Fruit fly (Drosophila melanogaster) whole organism, embryonic: ENCODE measurements around the gene CG10702.

ENCODE experiments used
- Antp ChIP-seq: fragments of 200-800 bp; sonication (Bioruptor generic); optimal IDR thresholded peaks from 3 replicates; lab custom pipeline; 2016; ENCODE audit warnings: missing biosample characterization, missing genetic modification characterization
- BEAF-32 ChIP-seq: fragments of 200-800 bp; sonication (Bioruptor generic); optimal IDR thresholded peaks from 3 replicates; lab custom pipeline; 2017; ENCODE audit warnings: missing biosample characterization, missing genetic modification characterization, mild to moderate bottlenecking, moderate library complexity, missing genetic modification reagents
- CG10147 ChIP-seq: fragments of 200-800 bp; sonication (Bioruptor generic); optimal IDR thresholded peaks from 2 replicates; lab custom pipeline; 2019; ENCODE audit warnings: missing biosample characterization, mild to moderate bottlenecking, missing genetic modification characterization, moderate library complexity
- CG10431 ChIP-seq: fragments of 200-800 bp; sonication (Bioruptor generic); optimal IDR thresholded peaks from 3 replicates; lab custom pipeline; 2018; ENCODE audit warnings: missing biosample characterization, mild to moderate bottlenecking, missing genetic modification characterization
- CG13123 ChIP-seq: fragments of 200-800 bp; sonication (Bioruptor generic); optimal IDR thresholded peaks from 2 replicates; lab custom pipeline; 2016; ENCODE audit warnings: missing biosample characterization, missing genetic modification characterization
- CG1603 ChIP-seq: fragments of 200-800 bp; sonication (Bioruptor generic); optimal IDR thresholded peaks from 2 replicates; lab custom pipeline; 2019; ENCODE audit warnings: missing biosample characterization, mild to moderate bottlenecking, missing genetic modification characterization, moderate library complexity
- CG18262 ChIP-seq: fragments of 200-800 bp; optimal IDR thresholded peaks from 3 replicates; lab custom pipeline; 2019; ENCODE audit warnings: missing biosample characterization, mild to moderate bottlenecking, missing genetic modification characterization, moderate library complexity
- CG1832 ChIP-seq: fragments of 200-800 bp; sonication (Bioruptor generic); optimal IDR thresholded peaks from 2 replicates; lab custom pipeline; 2017; ENCODE audit warnings: missing biosample characterization, mild to moderate bottlenecking, missing genetic modification characterization, inconsistent platforms
- CG18599 ChIP-seq: fragments of 200-800 bp; sonication (Bioruptor generic); optimal IDR thresholded peaks from 3 replicates; lab custom pipeline; 2017; ENCODE audit warnings: missing biosample characterization, missing genetic modification characterization, mild to moderate bottlenecking, moderate library complexity, missing genetic modification reagents
- CG18619 ChIP-seq: fragments of 200-800 bp; sonication (Bioruptor generic); optimal IDR thresholded peaks from 3 replicates; lab custom pipeline; 2017; ENCODE audit warnings: missing biosample characterization, mild to moderate bottlenecking, missing genetic modification characterization
- CG31441 ChIP-seq: fragments of 200-800 bp; sonication (Bioruptor generic); IDR thresholded peaks from 2 replicates; pipeline ENCODE4 v1.3.6; 2022; ENCODE audit warnings: missing biosample characterization, missing genetic modification characterization
- CG32772 ChIP-seq: fragments of 200-800 bp; sonication (Bioruptor generic); IDR thresholded peaks from 2 replicates; pipeline ENCODE4 v1.3.6; 2022; ENCODE audit warnings: missing biosample characterization, missing genetic modification characterization
- CG34376 ChIP-seq: fragments of 200-800 bp; sonication (Bioruptor generic); optimal IDR thresholded peaks from 2 replicates; lab custom pipeline; 2018; ENCODE audit warnings: missing biosample characterization, mild to moderate bottlenecking, missing genetic modification characterization
- CG3847 ChIP-seq: fragments of 200-800 bp; sonication (Bioruptor generic); IDR thresholded peaks from 2 replicates; pipeline ENCODE4 v1.3.6; 2022; ENCODE audit warnings: missing biosample characterization, missing genetic modification characterization
- CG4282 ChIP-seq: fragments of 200-800 bp; sonication (Bioruptor generic); optimal IDR thresholded peaks from 2 replicates; lab custom pipeline; 2016; ENCODE audit warnings: missing biosample characterization, missing genetic modification characterization
- CG5245 ChIP-seq: fragments of 200-800 bp; sonication (Bioruptor generic); optimal IDR thresholded peaks from 3 replicates; lab custom pipeline; 2016; ENCODE audit warnings: missing biosample characterization, missing genetic modification characterization
- CG6683 ChIP-seq: fragments of 200-800 bp; sonication (Bioruptor generic); optimal IDR thresholded peaks from 2 replicates; lab custom pipeline; 2017; ENCODE audit warnings: missing biosample characterization, mild to moderate bottlenecking, missing genetic modification characterization, missing genetic modification reagents
- CG6689 ChIP-seq: fragments of 200-800 bp; sonication (Bioruptor generic); IDR thresholded peaks from 2 replicates; pipeline ENCODE4 v1.3.6; 2022; ENCODE audit warnings: missing biosample characterization, missing genetic modification characterization
- CG7839 ChIP-seq: fragments of 200-800 bp; sonication (Bioruptor generic); optimal IDR thresholded peaks from 3 replicates; lab custom pipeline; 2018; ENCODE audit warnings: missing biosample characterization, mild to moderate bottlenecking, missing genetic modification characterization, moderate library complexity
- CG9437 ChIP-seq: fragments of 200-800 bp; sonication (Bioruptor generic); optimal IDR thresholded peaks from 2 replicates; lab custom pipeline; 2018; ENCODE audit warnings: missing biosample characterization, mild to moderate bottlenecking, missing genetic modification characterization
- CG9932 ChIP-seq: fragments of 200-800 bp; sonication (Bioruptor generic); IDR thresholded peaks from 2 replicates; pipeline ENCODE4 v1.3.6; 2022; ENCODE audit warnings: missing biosample characterization, missing genetic modification characterization
- Dek ChIP-seq: fragments of 200-800 bp; sonication (Bioruptor generic); optimal IDR thresholded peaks from 3 replicates; lab custom pipeline; 2019; ENCODE audit warnings: missing biosample characterization, mild to moderate bottlenecking, missing genetic modification characterization, moderate library complexity
- Dfd ChIP-seq, 2 experiments: fragments of >200 bp; optimal IDR thresholded peaks; 2 replicates each; lab custom pipeline; 2017; ENCODE audit warnings: missing biosample characterization in 2 of 2, missing genetic modification characterization in 2 of 2
- Fer3 ChIP-seq: fragments of 200-800 bp; sonication (Bioruptor generic); optimal IDR thresholded peaks from 2 replicates; lab custom pipeline; 2018; ENCODE audit warnings: missing biosample characterization, mild to moderate bottlenecking, missing genetic modification characterization, moderate library complexity
- H2.0 ChIP-seq: fragments of 200-800 bp; sonication (Bioruptor generic); IDR thresholded peaks from 2 replicates; pipeline ENCODE4 v1.3.6; 2022; ENCODE audit warnings: missing biosample characterization, missing genetic modification characterization
- Hsf ChIP-seq: fragments of 200-800 bp; sonication (Bioruptor generic); optimal IDR thresholded peaks from 3 replicates; lab custom pipeline; 2016; ENCODE audit warnings: missing biosample characterization, missing genetic modification characterization
- Jarid2 ChIP-seq: fragments of 200-800 bp; sonication (Bioruptor generic); optimal IDR thresholded peaks from 3 replicates; lab custom pipeline; 2017; ENCODE audit warnings: mild to moderate bottlenecking, missing biosample characterization, missing genetic modification reagents, missing genetic modification characterization
- Nf-YA ChIP-seq: fragments of 200-800 bp; sonication (Bioruptor generic); IDR thresholded peaks from 2 replicates; pipeline ENCODE4 v1.3.6; 2022; ENCODE audit warnings: missing biosample characterization, missing genetic modification characterization
- PHDP ChIP-seq: fragments of 200-800 bp; sonication (Bioruptor generic); optimal IDR thresholded peaks from 3 replicates; lab custom pipeline; 2018; ENCODE audit warnings: missing biosample characterization, mild to moderate bottlenecking, missing genetic modification characterization, moderate library complexity
- Poxn ChIP-seq: fragments of 200-800 bp; sonication (Bioruptor generic); IDR thresholded peaks from 2 replicates; pipeline ENCODE4 v1.3.6; 2022; ENCODE audit warnings: missing biosample characterization, missing genetic modification characterization
- Sox100B ChIP-seq: fragments of 200-800 bp; sonication (Bioruptor generic); optimal IDR thresholded peaks from 3 replicates; lab custom pipeline; 2018; ENCODE audit warnings: missing biosample characterization, mild to moderate bottlenecking, missing genetic modification characterization
- bab2 ChIP-seq: fragments of 200-800 bp; sonication (Bioruptor generic); optimal IDR thresholded peaks from 2 replicates; lab custom pipeline; 2016; ENCODE audit warnings: missing biosample characterization, missing genetic modification characterization
- cad ChIP-seq: fragments of >200 bp; optimal IDR thresholded peaks from 2 replicates; lab custom pipeline; 2017; ENCODE audit warnings: missing biosample characterization, missing genetic modification characterization
- corto ChIP-seq: fragments of 200-800 bp; sonication (Bioruptor generic); optimal IDR thresholded peaks from 2 replicates; lab custom pipeline; 2016; ENCODE audit warnings: missing biosample characterization, mild to moderate bottlenecking, missing genetic modification characterization, moderate library complexity
- dan ChIP-seq: fragments of 200-800 bp; sonication (Bioruptor generic); IDR thresholded peaks from 2 replicates; pipeline ENCODE4 v1.3.6; 2022; ENCODE audit warnings: missing biosample characterization, missing genetic modification characterization
- dati ChIP-seq: fragments of 200-800 bp; sonication (Bioruptor generic); IDR thresholded peaks from 2 replicates; pipeline ENCODE4 v1.3.6; 2022; ENCODE audit warnings: missing biosample characterization, missing genetic modification characterization
- hbn ChIP-seq: fragments of 200-800 bp; sonication (Bioruptor generic); IDR thresholded peaks from 2 replicates; pipeline ENCODE4 v1.3.6; 2022; ENCODE audit warnings: missing biosample characterization, missing genetic modification characterization; ENCODE audit not compliant: partially characterized antibody
- her ChIP-seq: fragments of 200-800 bp; sonication (Bioruptor generic); optimal IDR thresholded peaks from 2 replicates; lab custom pipeline; 2016; ENCODE audit warnings: missing biosample characterization, missing genetic modification characterization
- kah ChIP-seq: fragments of 200-800 bp; sonication (Bioruptor generic); optimal IDR thresholded peaks from 2 replicates; lab custom pipeline; 2018; ENCODE audit warnings: missing biosample characterization, mild to moderate bottlenecking, missing genetic modification characterization
- mam ChIP-seq: fragments of 200-800 bp; sonication (Bioruptor generic); optimal IDR thresholded peaks from 3 replicates; lab custom pipeline; 2016; ENCODE audit warnings: missing biosample characterization, missing genetic modification characterization
- nom ChIP-seq: fragments of 200-800 bp; sonication (Bioruptor generic); optimal IDR thresholded peaks from 2 replicates; lab custom pipeline; 2017; ENCODE audit warnings: missing biosample characterization, missing genetic modification characterization, mild to moderate bottlenecking, moderate library complexity, missing genetic modification reagents
- org-1 ChIP-seq: fragments of 200-800 bp; sonication (Bioruptor generic); optimal IDR thresholded peaks from 2 replicates; lab custom pipeline; 2017; ENCODE audit warnings: missing biosample characterization, missing genetic modification characterization
- pfk ChIP-seq: fragments of 200-800 bp; sonication (Bioruptor generic); optimal IDR thresholded peaks from 2 replicates; lab custom pipeline; 2018; ENCODE audit warnings: missing biosample characterization, mild to moderate bottlenecking, missing genetic modification characterization, moderate library complexity
- phol ChIP-seq: fragments of 200-800 bp; sonication (Bioruptor generic); optimal IDR thresholded peaks from 3 replicates; lab custom pipeline; 2018; ENCODE audit warnings: missing biosample characterization, mild to moderate bottlenecking, missing genetic modification characterization, moderate library complexity
- ranshi ChIP-seq: fragments of 200-800 bp; sonication (Bioruptor generic); IDR thresholded peaks from 2 replicates; pipeline ENCODE4 v1.3.6; 2022; ENCODE audit warnings: missing biosample characterization, missing genetic modification characterization
- run ChIP-seq: fragments of 200-800 bp; sonication (Bioruptor generic); optimal IDR thresholded peaks from 3 replicates; lab custom pipeline; 2018; ENCODE audit warnings: missing biosample characterization, mild to moderate bottlenecking, missing genetic modification characterization
- schlank ChIP-seq: fragments of 200-800 bp; sonication (Bioruptor generic); optimal IDR thresholded peaks from 2 replicates; lab custom pipeline; 2018; ENCODE audit warnings: missing biosample characterization, mild to moderate bottlenecking, missing genetic modification characterization
- sob ChIP-seq: fragments of 200-800 bp; sonication (Bioruptor generic); IDR thresholded peaks from 2 replicates; pipeline ENCODE4 v1.3.6; 2022; ENCODE audit warnings: missing biosample characterization, missing genetic modification characterization
- stc ChIP-seq: fragments of 200-800 bp; sonication (Bioruptor generic); IDR thresholded peaks from 2 replicates; pipeline ENCODE4 v1.3.6; 2022; ENCODE audit warnings: missing biosample characterization, missing genetic modification characterization
- yki ChIP-seq: fragments of >200 bp; optimal IDR thresholded peaks from 3 replicates; lab custom pipeline; 2018

The CG10702 gene

DNA sequence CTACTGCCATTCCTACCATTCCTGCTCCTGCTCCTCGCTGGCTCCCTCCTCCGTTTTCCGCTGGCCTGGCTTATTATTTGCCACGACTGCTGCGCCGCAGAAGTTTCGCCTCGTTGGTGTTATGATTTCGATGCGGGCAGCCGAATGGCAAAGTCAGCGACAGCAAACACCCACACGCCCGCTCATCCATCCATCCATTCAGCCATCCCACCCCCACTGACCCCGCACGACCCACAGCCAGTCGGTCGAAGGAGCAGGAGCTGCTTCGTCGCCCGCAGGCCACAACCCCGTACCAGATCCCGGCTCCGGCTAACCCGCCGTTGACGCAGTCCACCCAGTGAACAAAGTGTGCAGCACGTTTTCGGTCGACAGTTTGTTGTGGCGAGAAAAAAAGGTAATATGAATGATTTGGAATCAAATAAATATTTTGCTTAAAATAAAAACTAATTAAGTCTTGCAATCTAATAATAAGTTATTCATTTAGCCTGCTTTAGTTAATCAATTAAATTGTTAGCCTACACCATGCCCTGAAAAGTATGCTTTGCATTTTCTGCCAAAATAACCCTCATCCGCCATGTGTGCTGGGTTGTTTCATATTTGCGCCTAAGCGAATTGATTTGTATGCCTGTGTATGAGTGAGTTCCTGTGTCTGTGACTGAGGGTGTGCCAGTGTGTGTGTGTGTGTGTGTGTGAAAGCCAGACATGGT, 43.0 kb downstream of the CG10702 start (continued):
- TF ChIP-seq Fer3 (peak; percentile 32), CG31441 (GFP tag; lab: Robert Waterston, UW) (peak; percentile 64), CG32772 (GFP tag; lab: Robert Waterston, UW) (no peak), dati (GFP tag; lab: Robert Waterston, UW) (no peak), schlank (peak; percentile 57), cad (GFP tag; lab: Kevin White, UChicago) (no peak), Jarid2 (peak; percentile 28), CG4282 (GFP tag; lab: Kevin White, UChicago) (no peak), Sox100B (peak; percentile 47), pfk (no peak), Antp (no peak), ranshi (GFP tag; lab: Robert Waterston, UW) (peak; percentile 38; the same call in 1 of the 2 replicates), hbn (GFP tag; lab: Robert Waterston, UW) (no peak), kah (GFP tag; lab: Kevin White, UChicago) (peak; percentile 28), phol (tag; lab: Kevin White, UChicago) (peak; percentile 56), org-1 (peak; percentile 65), corto (GFP tag; lab: Kevin White, UChicago) (no peak), H2.0 (no peak), CG1832 (GFP tag; lab: Kevin White, UChicago) (no peak), run (tag; lab: Kevin White, UChicago) (peak; percentile 5), CG5245 (no peak), CG7839 (tag; lab: Kevin White, UChicago) (peak; percentile 72), yki (lab: Kevin White, UChicago) (no peak), CG10147 (GFP tag; lab: Kevin White, UChicago) (peak; percentile 76), CG9932 (GFP tag; lab: Robert Waterston, UW) (peak; percentile 38; the same call in 1 of the 2 replicates), BEAF-32 (no peak), CG1603 (tag; lab: Kevin White, UChicago) (peak; percentile 35), CG18619 (peak; percentile 60), Nf-YA (GFP tag; lab: Robert Waterston, UW) (no peak), Poxn (GFP tag; lab: Robert Waterston, UW) (no peak), Dek (tag; lab: Kevin White, UChicago) (peak; percentile 58), CG3847 (GFP tag; lab: Robert Waterston, UW) (peak; percentile 27), mam (peak; percentile 50), CG10431 (no peak), stc (GFP tag; lab: Robert Waterston, UW) (peak; percentile 22; the same call in 1 of the 2 replicates), Dfd (GFP tag; optimal IDR thresholded peaks at IDR 0.05; lab: Kevin White, UChicago) (no peak), CG18262 (tag; lab: Kevin White, UChicago) (peak; percentile 51), CG6683 (peak; percentile 65), her (GFP tag; lab: Kevin White, UChicago) (no peak), CG13123 (GFP tag; lab: Kevin White, UChicago) (no peak), sob (GFP tag; lab: Robert Waterston, UW) (peak; percentile 35; the same call in 1 of the 2 replicates), CG18599 (GFP tag; lab: Kevin White, UChicago) (peak; percentile 92), PHDP (tag; lab: Kevin White, UChicago) (peak; percentile 66), Hsf (peak; percentile 40), nom (GFP tag; lab: Kevin White, UChicago) (peak; percentile 38), CG9437 (GFP tag; lab: Kevin White, UChicago) (peak; percentile 38), CG6689 (GFP tag; lab: Robert Waterston, UW) (no peak; the same call in 1 of the 2 replicates), bab2 (GFP tag; lab: Kevin White, UChicago) (peak; percentile 27), CG34376 (GFP tag; lab: Kevin White, UChicago) (peak; percentile 82), dan (GFP tag; lab: Robert Waterston, UW) (no peak)
